Fruit fly (Drosophila melanogaster): Measurements from ENCODE around the gene Femcoat.

The Femcoat gene

dm6 chrX:4262661-4263060 is 20.0 kb upstream of the Femcoat start (continued):
- TF ChIP-seq Aef1 (GFP tag; IDR thresholded peaks at IDR 0.05) (0 out of 3 replicates have a peak, but pooled peaks have one; percentile 23), CG12299 (tag; optimal IDR thresholded peaks at IDR 0.05) (peak; percentile 2), CG17328 (GFP tag; IDR thresholded peaks at IDR 0.05) (peak; percentile 44; the same call in 1 of the 2 replicates), cwo (GFP tag; optimal IDR thresholded peaks at IDR 0.05) (peak; percentile 57), odd (GFP tag; optimal IDR thresholded peaks at IDR 0.05) (no peak), CG6175 (GFP tag; IDR thresholded peaks at IDR 0.05) (0 out of 3 replicates have a peak, but pooled peaks have one; percentile 27), CG31388 (GFP tag; optimal IDR thresholded peaks at IDR 0.05) (no peak), Doc2 (GFP tag; IDR thresholded peaks at IDR 0.05) (no peak), pita (GFP tag; optimal IDR thresholded peaks at IDR 0.05) (no peak), Atf6 (GFP tag; IDR thresholded peaks at IDR 0.05) (0 out of 2 replicates have a peak, but pooled peaks have one; percentile 41), Atf-2 (GFP tag; optimal IDR thresholded peaks at IDR 0.05) (peak; percentile 1), mirr (GFP tag; optimal IDR thresholded peaks at IDR 0.05) (no peak), dpn (GFP tag; optimal IDR thresholded peaks at IDR 0.05) (peak; percentile 35 to 51), ind (GFP tag; optimal IDR thresholded peaks at IDR 0.05) (peak; percentile 55), wor (GFP tag; IDR thresholded peaks at IDR 0.05) (no peak), en (GFP tag; optimal IDR thresholded peaks at IDR 0.05) (no peak), vvl (GFP tag; IDR thresholded peaks at IDR 0.05) (0 out of 2 replicates have a peak, but pooled peaks have one; percentile 12), CG6854 (GFP tag; optimal IDR thresholded peaks at IDR 0.05) (peak; percentile 35), CG16779 (GFP tag; IDR thresholded peaks at IDR 0.05) (no peak), slbo (GFP tag; IDR thresholded peaks at IDR 0.05) (peak; percentile 69), CG3407 (GFP tag; optimal IDR thresholded peaks at IDR 0.05) (no peak), CG14965 (GFP tag; optimal IDR thresholded peaks at IDR 0.05; ENCODE audit: borderline replicate concordance) (no peak), CG13424 (tag; optimal IDR thresholded peaks at IDR 0.05) (peak; percentile 57), CG14014 (GFP tag; IDR thresholded peaks at IDR 0.05) (0 out of 2 replicates have a peak, but pooled peaks have one; percentile 38), repo (GFP tag; optimal IDR thresholded peaks at IDR 0.05) (peak; percentile 35), fu2 (GFP tag; optimal IDR thresholded peaks at IDR 0.05) (peak; percentile 13), ems (GFP tag; optimal IDR thresholded peaks at IDR 0.05) (peak; percentile 6), onecut (GFP tag; IDR thresholded peaks at IDR 0.05) (peak; percentile 52), schlank (tag; optimal IDR thresholded peaks at IDR 0.05) (peak; percentile 39), sisA (GFP tag; IDR thresholded peaks at IDR 0.05) (peak; percentile 57), CG30403 (GFP tag; optimal IDR thresholded peaks at IDR 0.05) (peak; percentile 44), HmgD (GFP tag; optimal IDR thresholded peaks at IDR 0.05) (no peak), CG10431 (GFP tag; optimal IDR thresholded peaks at IDR 0.05) (no peak), Awh (GFP tag; IDR thresholded peaks at IDR 0.05) (0 out of 2 replicates have a peak, but pooled peaks have one; percentile 12), nerfin-1 (tag; optimal IDR thresholded peaks at IDR 0.05) (no peak), Oli (tag; optimal IDR thresholded peaks at IDR 0.05) (peak; percentile 52), CG34224 (GFP tag; IDR thresholded peaks at IDR 0.05; ENCODE audit: partially characterized antibody) (no peak), CG14860 (GFP tag; IDR thresholded peaks at IDR 0.05; ENCODE audit: partially characterized antibody) (no peak), zen2 (GFP tag; IDR thresholded peaks at IDR 0.05; ENCODE audit: partially characterized antibody) (no peak), sim (GFP tag; IDR thresholded peaks at IDR 0.05) (no peak), CG17385 (GFP tag; optimal IDR thresholded peaks at IDR 0.05) (peak; percentile 38), Gug (GFP tag; IDR thresholded peaks at IDR 0.05) (peak; percentile 48; the same call in 2 of the 4 replicates), hth (optimal IDR thresholded peaks at IDR 0.05) (no peak), CG7372 (GFP tag; IDR thresholded peaks at IDR 0.05) (peak; percentile 18; the same call in 1 of the 2 replicates), lov (optimal IDR thresholded peaks at IDR 0.05) (no peak), lov (GFP tag; IDR thresholded peaks at IDR 0.05) (no peak), CG2712 (tag; optimal IDR thresholded peaks at IDR 0.05) (peak; percentile 41), croc (GFP tag; conservative IDR thresholded peaks at IDR 0.05) (no peak), gcm (GFP tag; optimal IDR thresholded peaks at IDR 0.05) (no peak), CG12391 (tag; optimal IDR thresholded peaks at IDR 0.05) (peak; percentile 41), scrt (GFP tag; optimal IDR thresholded peaks at IDR 0.05) (peak; percentile 33)
